Worm (Caenorhabditis elegans) whole organism, early embryonic: Measurements from ENCODE around the gene F13H8.2.

Experiments
- B0310.2 ChIP-seq: sonication (generic microtip); optimal IDR thresholded peaks from 2 replicates; lab custom pipeline; 2016; ENCODE audit warnings: mild to moderate bottlenecking, missing genetic modification characterization, missing compliant biosample characterization
- F13C5.2 ChIP-seq: sonication (generic microtip); optimal IDR thresholded peaks from 2 replicates; lab custom pipeline; 2017; ENCODE audit warnings: mild to moderate bottlenecking, missing genetic modification characterization, inconsistent platforms, missing compliant biosample characterization
- aly-1 ChIP-seq: sonication (generic microtip); optimal IDR thresholded peaks from 2 replicates; lab custom pipeline; 2016; ENCODE audit warnings: missing genetic modification characterization, missing compliant biosample characterization
- ama-1 ChIP-seq: fragments of 150-350 bp; optimal IDR thresholded peaks from 2 replicates; lab custom pipeline; 2014
- ceh-13 ChIP-seq: fragments of 200-800 bp; sonication (Bioruptor generic); optimal IDR thresholded peaks from 2 replicates; lab custom pipeline; 2018; ENCODE audit warnings: mild to moderate bottlenecking, missing genetic modification characterization, missing compliant biosample characterization
- ceh-36 ChIP-seq: sonication (generic microtip); optimal IDR thresholded peaks from 2 replicates; lab custom pipeline; 2016; ENCODE audit warnings: missing genetic modification characterization, inconsistent platforms, missing compliant biosample characterization
- ets-7 ChIP-seq: sonication (generic microtip); optimal IDR thresholded peaks from 2 replicates; lab custom pipeline; 2016; ENCODE audit warnings: missing genotype, missing genetic modification characterization, missing compliant biosample characterization
- flt-1 ChIP-seq: fragments of 200-800 bp; sonication (Bioruptor generic); IDR thresholded peaks from 2 replicates; pipeline ENCODE4 v1.3.6; 2022; ENCODE audit warnings: missing genetic modification characterization, missing compliant biosample characterization
- hmbx-1 ChIP-seq: sonication (generic microtip); optimal IDR thresholded peaks from 2 replicates; lab custom pipeline; 2016; ENCODE audit warnings: mild to moderate bottlenecking, missing genetic modification characterization, missing compliant biosample characterization
- hmg-4 ChIP-seq: fragments of 200-800 bp; sonication (Bioruptor generic); optimal IDR thresholded peaks from 2 replicates; lab custom pipeline; 2018; ENCODE audit warnings: mild to moderate bottlenecking, missing genetic modification characterization, missing compliant biosample characterization
- hnd-1 ChIP-seq: sonication (generic microtip); optimal IDR thresholded peaks from 2 replicates; lab custom pipeline; 2016; ENCODE audit warnings: missing genetic modification characterization, missing compliant biosample characterization
- pes-1 ChIP-seq: fragments of 200-800 bp; sonication (Bioruptor generic); IDR thresholded peaks from 2 replicates; pipeline ENCODE4 v1.3.6; 2022; ENCODE audit warnings: missing genetic modification reagents, missing genetic modification characterization, missing compliant biosample characterization
- scrt-1 ChIP-seq: fragments of 200-800 bp; sonication (Bioruptor generic); IDR thresholded peaks from 2 replicates; pipeline ENCODE4 v1.3.6; 2022; ENCODE audit warnings: missing genetic modification characterization, missing compliant biosample characterization
- sea-1 ChIP-seq: fragments of 200-800 bp; sonication (Bioruptor generic); conservative IDR thresholded peaks from 2 replicates; pipeline ENCODE4 v1.3.6; 2022; ENCODE audit warnings: missing genetic modification characterization, missing compliant biosample characterization
- tbx-11 ChIP-seq: fragments of 200-800 bp; sonication (Bioruptor generic); IDR thresholded peaks from 2 replicates; pipeline ENCODE4 v1.3.6; 2022; ENCODE audit warnings: missing genetic modification characterization, missing compliant biosample characterization
- tbx-37 ChIP-seq: fragments of 200-800 bp; sonication (Bioruptor generic); conservative IDR thresholded peaks from 2 replicates; pipeline ENCODE4 v1.3.6; 2022; ENCODE audit warnings: missing genetic modification reagents, missing genetic modification characterization, missing compliant biosample characterization
- tra-4 ChIP-seq: sonication (generic microtip); optimal IDR thresholded peaks from 2 replicates; lab custom pipeline; 2017; ENCODE audit warnings: missing genetic modification characterization, missing compliant biosample characterization

Gene F13H8.2

DNA sequence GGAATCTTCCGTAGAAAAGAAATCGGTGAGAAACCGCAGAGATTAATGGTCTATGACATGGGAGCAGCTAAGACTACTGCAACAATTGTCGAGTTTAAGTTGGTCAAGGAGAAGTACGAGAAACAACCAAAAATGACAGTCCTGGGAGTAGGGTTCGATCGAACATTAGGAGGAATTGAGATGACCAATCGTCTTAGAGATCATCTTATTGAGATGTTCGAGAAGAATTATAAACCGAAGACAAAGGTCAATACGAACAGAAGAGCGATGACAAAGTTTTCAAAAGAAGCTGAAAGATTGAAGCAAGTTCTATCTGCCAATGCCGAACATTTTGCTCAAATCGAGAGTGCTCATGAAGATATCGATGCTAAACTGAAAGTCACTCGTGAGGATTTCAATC is 22.1 kb upstream of the F13H8.2 start:
- TF ChIP-seq ama-1 (no peak), flt-1 (GFP tag; lab: Robert Waterston, UW) (no peak), F13C5.2 (tag; lab: Kevin White, UChicago) (no peak)

DNA sequence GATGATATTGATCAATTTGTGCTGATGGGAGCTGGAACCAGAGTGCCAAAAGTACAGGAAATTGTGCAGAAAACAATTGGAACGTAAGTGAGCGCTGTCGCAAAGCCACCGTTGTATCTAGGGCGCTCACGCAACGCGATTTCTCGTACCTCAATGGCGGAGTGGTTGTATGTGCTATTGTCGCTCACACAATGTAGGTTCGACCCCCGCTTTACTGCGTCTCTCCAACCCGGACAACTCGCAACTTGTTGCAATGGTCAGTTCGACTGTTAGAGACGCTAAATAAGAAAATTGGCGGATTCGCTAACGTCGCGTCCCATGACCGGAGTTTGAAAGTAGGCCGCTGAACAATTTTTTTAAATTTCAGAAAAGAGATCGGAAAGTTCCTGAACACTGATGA is 21.7 kb upstream of the F13H8.2 start:
- TF ChIP-seq hmg-4 = peak; percentile 95
- TF ChIP-seq B0310.2 = peak; percentile 79
- TF ChIP-seq ets-7 (tag; lab: Kevin White, UChicago) = peak; percentile 81
- peak; percentile 60 for TF ChIP-seq tra-4 (tag; lab: Kevin White, UChicago)
- TF ChIP-seq tbx-11 (GFP tag; lab: Robert Waterston, UW) = peak; percentile 91
- TF ChIP-seq ama-1 = no peak
- peak; percentile 82 for TF ChIP-seq ceh-13 (GFP tag; lab: Kevin White, UChicago)
- peak; percentile 50 for TF ChIP-seq hmbx-1 (tag; lab: Kevin White, UChicago)
- peak; percentile 91 for TF ChIP-seq pes-1
- peak; percentile 78 for TF ChIP-seq tbx-37
- peak; percentile 95 for TF ChIP-seq ceh-36 (tag; lab: Kevin White, UChicago)
- TF ChIP-seq F13C5.2 (tag; lab: Kevin White, UChicago) = peak; percentile 56
- TF ChIP-seq scrt-1 (GFP tag; lab: Robert Waterston, UW) = peak; percentile 89
- TF ChIP-seq flt-1 (GFP tag; lab: Robert Waterston, UW) = peak; percentile 82
- TF ChIP-seq aly-1 (tag; lab: Kevin White, UChicago) = peak; percentile 95
- TF ChIP-seq hnd-1 = peak; percentile 72
- peak; percentile 90 for TF ChIP-seq sea-1 (GFP tag; lab: Robert Waterston, UW)

- TF ChIP-seq ceh-36 (tag; lab: Kevin White, UChicago) = no peak
- peak; percentile 39 for TF ChIP-seq F13C5.2 (tag; lab: Kevin White, UChicago)
- TF ChIP-seq aly-1 (tag; lab: Kevin White, UChicago) = peak; percentile 7
These were observed 19.2 kb upstream of the F13H8.2 start, which contains the start of gene phb-2 for ce11 chrII:6250782-6251461. Gene phb-2 (plus strand): TSS chrII:6251411.

- TF ChIP-seq pes-1 (no peak), scrt-1 (GFP tag; lab: Robert Waterston, UW) (no peak), tbx-37 (no peak), tra-4 (tag; lab: Kevin White, UChicago) (no peak), ets-7 (tag; lab: Kevin White, UChicago) (no peak), F13C5.2 (tag; lab: Kevin White, UChicago) (no peak), hnd-1 (no peak), tbx-11 (GFP tag; lab: Robert Waterston, UW) (no peak), aly-1 (tag; lab: Kevin White, UChicago) (no peak), hmbx-1 (tag; lab: Kevin White, UChicago) (no peak), ceh-36 (tag; lab: Kevin White, UChicago) (no peak), hmg-4 (no peak), B0310.2 (no peak), ama-1 (no peak), flt-1 (GFP tag; lab: Robert Waterston, UW) (no peak), sea-1 (GFP tag; lab: Robert Waterston, UW) (no peak)
These were observed 17.5 kb upstream of the F13H8.2 start for ce11 chrII:6252707-6253106.

DNA sequence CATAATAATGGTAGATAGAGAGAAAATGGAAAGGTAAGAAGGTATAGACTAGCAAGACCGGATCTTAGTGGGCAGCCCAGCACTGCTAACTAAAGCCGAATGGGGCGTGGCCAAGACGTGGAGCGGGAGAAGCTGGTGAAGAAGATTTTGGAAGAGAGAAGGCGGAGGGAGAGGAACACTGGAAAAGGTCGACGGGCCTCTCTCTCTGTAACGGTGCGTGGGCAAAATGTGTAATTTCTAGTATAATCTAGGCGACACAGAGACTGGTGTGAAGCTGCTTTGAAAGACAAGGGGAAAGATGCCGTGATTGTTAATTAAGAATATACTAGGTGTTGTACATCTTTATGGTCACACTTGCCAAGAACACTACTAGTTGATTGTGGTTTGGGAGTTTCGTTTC is 14.1 kb upstream of the F13H8.2 start, which contains the start of gene F13H8.5:
Gene F13H8.5, minus strand, starts transcription at position 101 of the 400 bp plus-strand sequence.
- TF ChIP-seq hmbx-1 (tag; lab: Kevin White, UChicago) (no peak), scrt-1 (GFP tag; lab: Robert Waterston, UW) (no peak), flt-1 (GFP tag; lab: Robert Waterston, UW) (no peak), tbx-37 (no peak), B0310.2 (no peak), aly-1 (tag; lab: Kevin White, UChicago) (no peak), ceh-36 (tag; lab: Kevin White, UChicago) (no peak), ets-7 (tag; lab: Kevin White, UChicago) (no peak), hnd-1 (no peak), tbx-11 (GFP tag; lab: Robert Waterston, UW) (no peak), ama-1 (no peak), F13C5.2 (tag; lab: Kevin White, UChicago) (no peak), hmg-4 (no peak), tra-4 (tag; lab: Kevin White, UChicago) (no peak), ceh-13 (GFP tag; lab: Kevin White, UChicago) (no peak), sea-1 (GFP tag; lab: Robert Waterston, UW) (no peak), pes-1 (no peak)

- TF ChIP-seq ceh-36 (tag; lab: Kevin White, UChicago) (no peak), hmbx-1 (tag; lab: Kevin White, UChicago) (no peak), pes-1 (no peak), ceh-13 (GFP tag; lab: Kevin White, UChicago) (no peak), ama-1 (no peak), aly-1 (tag; lab: Kevin White, UChicago) (no peak), ets-7 (tag; lab: Kevin White, UChicago) (no peak), tbx-11 (GFP tag; lab: Robert Waterston, UW) (no peak), hmg-4 (no peak), F13C5.2 (tag; lab: Kevin White, UChicago) (no peak), B0310.2 (no peak), sea-1 (GFP tag; lab: Robert Waterston, UW) (no peak), tbx-37 (no peak), tra-4 (tag; lab: Kevin White, UChicago) (no peak), hnd-1 (no peak), flt-1 (GFP tag; lab: Robert Waterston, UW) (no peak), scrt-1 (GFP tag; lab: Robert Waterston, UW) (no peak)
These were observed 12.8 kb upstream of the F13H8.2 start for ce11 chrII:6257220-6257877.

DNA sequence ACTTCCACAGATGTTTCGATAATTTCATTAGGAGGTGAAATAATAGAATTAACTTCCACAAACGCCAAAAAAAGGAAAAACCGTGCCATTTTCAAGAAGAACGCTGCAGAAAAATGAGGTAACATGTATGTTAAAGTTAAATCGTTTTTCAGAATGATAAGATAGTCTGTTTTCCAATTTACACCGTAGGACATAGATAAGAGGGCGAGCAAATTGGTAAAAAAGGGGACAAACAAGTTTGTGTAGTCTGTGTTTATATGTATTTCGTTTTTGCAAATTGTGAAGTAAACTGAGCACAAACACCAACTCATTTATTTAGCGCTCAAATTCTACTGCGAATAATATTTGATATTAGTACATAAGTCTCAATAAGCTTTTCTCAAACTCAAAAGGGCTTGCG is 10.3 kb upstream of the F13H8.2 start, which contains the start of gene F13H8.11:
Gene F13H8.11, minus strand, starts transcription at position 155 of the 400 bp plus-strand sequence.
- TF ChIP-seq pes-1 = no peak
- TF ChIP-seq ets-7 (tag; lab: Kevin White, UChicago) = no peak
- TF ChIP-seq hnd-1 = no peak
- no peak for TF ChIP-seq F13C5.2 (tag; lab: Kevin White, UChicago)
- no peak for TF ChIP-seq flt-1 (GFP tag; lab: Robert Waterston, UW)
- TF ChIP-seq ceh-13 (GFP tag; lab: Kevin White, UChicago) = no peak
- no peak for TF ChIP-seq ceh-36 (tag; lab: Kevin White, UChicago)
- TF ChIP-seq hmg-4 = no peak
- no peak for TF ChIP-seq scrt-1 (GFP tag; lab: Robert Waterston, UW)
- no peak for TF ChIP-seq tbx-37
- no peak for TF ChIP-seq B0310.2
- TF ChIP-seq ama-1 = no peak
- no peak for TF ChIP-seq sea-1 (GFP tag; lab: Robert Waterston, UW)
- no peak for TF ChIP-seq tra-4 (tag; lab: Kevin White, UChicago)
- TF ChIP-seq hmbx-1 (tag; lab: Kevin White, UChicago) = no peak
- no peak for TF ChIP-seq tbx-11 (GFP tag; lab: Robert Waterston, UW)
- no peak for TF ChIP-seq aly-1 (tag; lab: Kevin White, UChicago)
